Worm (Caenorhabditis elegans) whole organism, L4 larva: Measurements from ENCODE around the gene Y26G10.1.
A peak's percentile ranks its signal among the peaks of the same experiment; 100 is the strongest.

Source experiments
- F10B5.3 ChIP-seq: sonication (generic microtip); optimal IDR thresholded peaks from 2 replicates; lab custom pipeline; 2016; ENCODE audit warnings: mild to moderate bottlenecking, missing genetic modification characterization, missing compliant biosample characterization
- F37D6.2 ChIP-seq: sonication (generic microtip); optimal IDR thresholded peaks from 2 replicates; lab custom pipeline; 2016; ENCODE audit warnings: mild to moderate bottlenecking, missing genetic modification characterization, missing compliant biosample characterization
- T20F7.1 ChIP-seq: fragments of 200-800 bp; sonication (Bioruptor generic); optimal IDR thresholded peaks from 2 replicates; lab custom pipeline; 2018; ENCODE audit warnings: mild to moderate bottlenecking, missing genetic modification characterization, missing compliant biosample characterization
- T26A8.4 ChIP-seq: fragments of 200-800 bp; sonication (Bioruptor generic); IDR thresholded peaks from 2 replicates; pipeline ENCODE4 v1.3.6; 2022; ENCODE audit warnings: missing genetic modification characterization, missing compliant biosample characterization
- Y105C5A.15 ChIP-seq: fragments of 200-800 bp; sonication (Bioruptor generic); IDR thresholded peaks from 2 replicates; pipeline ENCODE4 v1.3.6; 2022; ENCODE audit warnings: missing genetic modification characterization, missing compliant biosample characterization
- Y48G9A.11 ChIP-seq: fragments of 200-800 bp; sonication (Bioruptor generic); IDR thresholded peaks from 2 replicates; pipeline ENCODE4 v1.3.6; 2022; ENCODE audit warnings: missing genetic modification reagents, missing genetic modification characterization, missing compliant biosample characterization
- Y5F2A.4 ChIP-seq: fragments of 200-800 bp; sonication (Bioruptor generic); optimal IDR thresholded peaks from 2 replicates; lab custom pipeline; 2018; ENCODE audit warnings: mild to moderate bottlenecking, missing genetic modification characterization, missing compliant biosample characterization
- ZK337.2 ChIP-seq: fragments of 200-800 bp; sonication (Bioruptor generic); IDR thresholded peaks from 2 replicates; pipeline ENCODE4 v1.3.6; 2022; ENCODE audit warnings: missing genetic modification reagents, missing genetic modification characterization, missing compliant biosample characterization
- ceh-62 ChIP-seq: sonication (generic microtip); optimal IDR thresholded peaks from 2 replicates; lab custom pipeline; 2017; ENCODE audit warnings: missing biosample characterization, missing genetic modification characterization
- ceh-82 ChIP-seq: sonication (generic microtip); optimal IDR thresholded peaks from 2 replicates; lab custom pipeline; 2017; ENCODE audit warnings: missing biosample characterization, missing genetic modification characterization
- daf-8 ChIP-seq: fragments of 200-800 bp; sonication (Bioruptor generic); IDR thresholded peaks from 2 replicates; pipeline ENCODE4 v1.3.6; 2022; ENCODE audit warnings: missing genetic modification characterization, missing compliant biosample characterization
- dpl-1 ChIP-seq: fragments of 150-350 bp; optimal IDR thresholded peaks from 2 replicates; lab custom pipeline; 2014; ENCODE audit warnings: missing biosample characterization, missing genetic modification reagents, missing genetic modification characterization
- fkh-10 ChIP-seq: fragments of 150-350 bp; optimal IDR thresholded peaks from 2 replicates; lab custom pipeline; 2014; ENCODE audit warnings: missing biosample characterization, missing genetic modification reagents, missing genetic modification characterization
- fos-1 ChIP-seq: fragments of 150-350 bp; optimal IDR thresholded peaks from 2 replicates; lab custom pipeline; 2014; ENCODE audit warnings: missing biosample characterization, missing genetic modification characterization
- hif-1 ChIP-seq, 2 experiments: sonication (generic microtip); optimal IDR thresholded peaks; 2 replicates each; lab custom pipeline; 2016 to 2017; ENCODE audit warnings: missing compliant biosample characterization in 2 of 2, missing genetic modification characterization in 2 of 2, missing genetic modification reagents in 2 of 2, missing genotype in 2 of 2, mild to moderate bottlenecking in 1 of 2
- hlh-11 ChIP-seq: fragments of 200-800 bp; sonication (Bioruptor generic); optimal IDR thresholded peaks from 2 replicates; lab custom pipeline; 2018; ENCODE audit warnings: mild to moderate bottlenecking, missing genetic modification characterization, missing compliant biosample characterization
- lin-1 ChIP-seq: fragments of 200-800 bp; sonication (Bioruptor generic); IDR thresholded peaks from 2 replicates; pipeline ENCODE4 v1.3.6; 2022; ENCODE audit warnings: missing genetic modification reagents, missing genetic modification characterization, missing compliant biosample characterization
- lin-15B ChIP-seq: fragments of 150-350 bp; sonication (generic microtip); optimal IDR thresholded peaks from 3 replicates; lab custom pipeline; 2014; ENCODE audit warnings: missing biosample characterization, missing genetic modification characterization
- lin-39 ChIP-seq: fragments of 150-350 bp; optimal IDR thresholded peaks from 2 replicates; lab custom pipeline; 2014; ENCODE audit warnings: missing biosample characterization, missing genetic modification reagents, missing genetic modification characterization
- mxl-2 ChIP-seq: fragments of 200-800 bp; sonication (Bioruptor generic); conservative IDR thresholded peaks from 2 replicates; pipeline ENCODE4 v1.3.6; 2022; ENCODE audit warnings: missing genetic modification reagents, missing genetic modification characterization, missing compliant biosample characterization
- mxl-3 ChIP-seq: fragments of 200-800 bp; sonication (Bioruptor generic); optimal IDR thresholded peaks from 2 replicates; lab custom pipeline; 2018; ENCODE audit warnings: mild to moderate bottlenecking, missing genetic modification characterization, missing compliant biosample characterization
- nhr-28 ChIP-seq: fragments of 150-350 bp; optimal IDR thresholded peaks from 2 replicates; lab custom pipeline; 2014; ENCODE audit warnings: missing biosample characterization, missing genetic modification characterization
- nhr-42 ChIP-seq: fragments of 200-800 bp; sonication (Bioruptor generic); IDR thresholded peaks from 2 replicates; pipeline ENCODE4 v1.3.6; 2022; ENCODE audit warnings: missing genetic modification characterization, missing compliant biosample characterization
- nhr-48 ChIP-seq: sonication (generic microtip); optimal IDR thresholded peaks from 2 replicates; lab custom pipeline; 2016; ENCODE audit warnings: mild to moderate bottlenecking, missing genetic modification characterization, missing compliant biosample characterization
- nhr-77 ChIP-seq: fragments of 150-350 bp; optimal IDR thresholded peaks from 2 replicates; lab custom pipeline; 2014; ENCODE audit warnings: missing biosample characterization, missing genetic modification characterization
- saeg-2 ChIP-seq: fragments of 200-800 bp; sonication (Bioruptor generic); IDR thresholded peaks from 2 replicates; pipeline ENCODE4 v1.3.6; 2022; ENCODE audit warnings: missing genetic modification reagents, missing genetic modification characterization, missing compliant biosample characterization
- set-16 ChIP-seq: fragments of 200-800 bp; sonication (Bioruptor generic); IDR thresholded peaks from 2 replicates; pipeline ENCODE4 v1.3.6; 2022; ENCODE audit warnings: missing genetic modification reagents, missing genetic modification characterization, missing compliant biosample characterization
- skn-1 ChIP-seq: fragments of 150-350 bp; optimal IDR thresholded peaks from 2 replicates; lab custom pipeline; 2014; ENCODE audit warnings: missing biosample characterization, missing genetic modification characterization
- snpc-4 ChIP-seq: fragments of 150-350 bp; optimal IDR thresholded peaks from 2 replicates; lab custom pipeline; 2014; ENCODE audit warnings: missing biosample characterization, missing genetic modification characterization
- unc-130 ChIP-seq: sonication (generic microtip); optimal IDR thresholded peaks from 2 replicates; lab custom pipeline; 2016; ENCODE audit warnings: missing genetic modification reagents, missing genetic modification characterization, missing compliant biosample characterization
- unc-62 ChIP-seq, 3 experiments: fragments of 150-350 bp in 1 of 3; sonication (generic microtip); optimal IDR thresholded peaks in 2 of 3; peaks in 1 of 3; 1 replicate in 1 of 3; 2 replicates in 2 of 3; lab custom pipeline; 2014 to 2017; ENCODE audit warnings: missing biosample characterization in 3 of 3, missing genetic modification characterization in 3 of 3, missing genetic modification reagents in 3 of 3, missing genotype in 1 of 3
- vab-7 ChIP-seq: fragments of 200-800 bp; sonication (Bioruptor generic); IDR thresholded peaks from 2 replicates; pipeline ENCODE4 v1.3.6; 2022; ENCODE audit warnings: missing genetic modification reagents, missing genetic modification characterization, missing compliant biosample characterization
- zfp-3 ChIP-seq: fragments of 200-800 bp; sonication (Bioruptor generic); conservative IDR thresholded peaks from 2 replicates; pipeline ENCODE4 v1.3.6; 2022; ENCODE audit warnings: missing genetic modification reagents, missing genetic modification characterization, missing compliant biosample characterization
- ztf-11 ChIP-seq: fragments of 150-350 bp; optimal IDR thresholded peaks from 2 replicates; lab custom pipeline; 2014; ENCODE audit warnings: missing biosample characterization, missing genetic modification characterization
- ztf-7 ChIP-seq: fragments of 150-350 bp; optimal IDR thresholded peaks from 2 replicates; lab custom pipeline; 2014; ENCODE audit warnings: missing biosample characterization, missing genetic modification characterization

Y26G10.1 gene

DNA sequence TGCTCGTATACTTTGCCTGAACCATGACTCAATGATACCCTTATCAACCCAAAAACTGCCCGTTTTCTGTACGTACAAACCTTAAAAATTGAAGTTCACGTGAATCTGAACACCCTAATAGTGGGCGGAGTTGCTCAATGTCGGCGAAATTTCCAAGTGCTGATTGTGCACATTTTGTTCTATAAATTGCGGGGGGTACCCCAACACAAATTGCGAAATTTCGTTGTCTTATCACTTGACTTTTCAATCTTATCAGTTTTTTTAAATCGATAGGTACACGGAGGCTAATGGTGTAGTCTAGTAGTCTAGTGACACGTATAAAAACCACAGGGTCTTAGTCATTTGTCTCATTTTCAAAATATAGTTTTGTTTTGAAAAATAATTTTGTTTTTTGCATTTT, 36.5 kb downstream of the Y26G10.1 start, which contains the start of gene fbxa-108 (continued):
- TF ChIP-seq lin-15B (tag; lab: Kevin White, UChicago) (no peak), lin-1 (peak; percentile 75), fos-1 (tag; lab: Kevin White, UChicago) (no peak), F37D6.2 (tag; lab: Kevin White, UChicago) (no peak), unc-62 (GFP tag; optimal IDR thresholded peaks at IDR 0.05 in 1 of 2; lab: Kevin White, UChicago) (no peak), unc-62 (tag; optimal IDR thresholded peaks at IDR 0.05; lab: Kevin White, UChicago) (no peak), nhr-28 (tag; lab: Kevin White, UChicago) (peak; percentile 94), T26A8.4 (GFP tag; lab: Robert Waterston, UW) (no peak), nhr-48 (tag; lab: Kevin White, UChicago) (peak; percentile 91), F10B5.3 (tag; lab: Kevin White, UChicago) (no peak), unc-130 (GFP tag; lab: Kevin White, UChicago) (no peak)

DNA sequence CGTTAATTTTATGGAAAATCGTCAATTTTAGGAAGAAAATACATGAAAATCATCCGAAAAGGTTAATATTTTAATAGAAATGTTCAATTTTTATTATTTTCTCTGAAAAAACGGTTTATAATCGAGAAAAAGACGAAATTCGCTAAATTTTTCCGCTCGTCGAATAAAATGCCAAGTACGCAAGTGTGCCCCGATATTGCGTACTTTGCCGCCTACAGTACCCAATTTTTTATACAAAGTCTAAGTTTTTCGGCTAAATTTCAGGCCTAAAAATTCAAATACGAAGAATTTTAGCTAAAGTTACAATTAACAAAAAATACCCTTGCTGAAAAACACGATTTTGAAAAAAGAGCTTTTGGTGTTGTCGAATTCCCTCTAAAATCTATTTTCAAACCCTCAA, 36.9 kb downstream of the Y26G10.1 start:
- no peak for TF ChIP-seq Y105C5A.15 (GFP tag; lab: Robert Waterston, UW)
- no peak for TF ChIP-seq T20F7.1 (GFP tag; lab: Kevin White, UChicago)
- no peak for TF ChIP-seq Y5F2A.4 (GFP tag; lab: Kevin White, UChicago)

DNA sequence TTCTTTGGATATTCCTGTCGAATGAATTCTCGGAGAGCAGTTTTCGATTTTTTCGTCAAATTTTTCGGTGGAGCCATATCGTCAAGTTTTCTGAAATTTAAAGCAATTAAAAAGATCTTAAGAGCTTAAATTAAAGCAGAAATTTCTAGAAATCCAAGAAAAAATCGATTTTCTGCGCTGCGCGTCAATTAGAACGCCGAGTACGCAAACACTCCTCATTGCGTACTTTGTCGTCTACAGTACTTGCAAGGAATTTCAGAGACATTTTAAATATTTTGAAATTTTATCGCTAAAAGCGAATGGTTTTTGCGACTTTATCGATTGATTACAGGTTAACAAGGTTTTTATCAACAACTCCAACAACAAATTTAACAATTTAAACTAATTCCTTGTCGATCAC, 40.5 kb downstream of the Y26G10.1 start:
- TF ChIP-seq lin-1 (no peak), ztf-7 (tag; lab: Kevin White, UChicago) (no peak), ceh-62 (tag; lab: Kevin White, UChicago) (no peak), saeg-2 (GFP tag; lab: Robert Waterston, UW) (no peak), T26A8.4 (GFP tag; lab: Robert Waterston, UW) (no peak), mxl-2 (GFP tag; lab: Robert Waterston, UW) (no peak), ZK337.2 (GFP tag; lab: Robert Waterston, UW) (no peak), ztf-11 (tag; lab: Kevin White, UChicago) (no peak), nhr-77 (no peak), vab-7 (GFP tag; lab: Robert Waterston, UW) (no peak), snpc-4 (tag; lab: Kevin White, UChicago) (no peak), hlh-11 (tag; lab: Kevin White, UChicago) (no peak), Y48G9A.11 (GFP tag; lab: Robert Waterston, UW) (no peak), F10B5.3 (tag; lab: Kevin White, UChicago) (no peak), set-16 (GFP tag; lab: Robert Waterston, UW) (no peak), zfp-3 (GFP tag; lab: Robert Waterston, UW) (no peak), hif-1 (tag; optimal IDR thresholded peaks at IDR 0.05; lab: Kevin White, UChicago) (no peak)
- TF ChIP-seq, all 104 proteins: peak for 0

DNA sequence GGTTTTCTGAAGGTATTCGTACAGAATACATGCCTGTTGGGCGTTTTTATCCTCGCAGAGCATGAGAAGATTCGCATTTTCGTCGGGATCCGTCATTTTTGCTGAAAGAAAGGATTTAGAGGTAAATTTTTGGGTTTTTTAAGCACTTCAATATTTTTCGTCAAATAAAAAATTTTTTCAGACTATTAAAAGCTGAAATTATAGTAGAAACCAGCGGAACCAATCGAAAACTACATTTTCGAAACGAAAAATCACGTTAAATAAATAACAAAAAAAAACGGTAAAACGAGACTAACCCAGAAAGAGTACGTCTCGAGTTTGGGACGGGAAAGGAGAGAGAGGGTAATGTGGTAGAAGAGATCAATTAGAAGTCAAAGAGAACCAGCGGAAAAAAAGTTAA, 45.3 kb downstream of the Y26G10.1 start, which contains the start of gene fbxa-192:
Gene fbxa-192, minus strand, starts transcription at position 101 of the 400 bp plus-strand sequence.
- no peak for TF ChIP-seq nhr-42 (GFP tag; lab: Robert Waterston, UW)
- TF ChIP-seq F10B5.3 (tag; lab: Kevin White, UChicago): no peak
- no peak for TF ChIP-seq skn-1 (tag; lab: Kevin White, UChicago)
- TF ChIP-seq daf-8 (GFP tag; lab: Robert Waterston, UW): no peak
- no peak for TF ChIP-seq lin-39 (tag; lab: Kevin White, UChicago)
- no peak for TF ChIP-seq dpl-1 (GFP tag; lab: Kevin White, UChicago)
- no peak for TF ChIP-seq F37D6.2 (tag; lab: Kevin White, UChicago)
- TF ChIP-seq fkh-10: no peak
- TF ChIP-seq unc-130 (GFP tag; lab: Kevin White, UChicago): no peak
- no peak for TF ChIP-seq ceh-82 (tag; lab: Kevin White, UChicago)
- TF ChIP-seq nhr-77: no peak
- TF ChIP-seq mxl-3 (GFP tag; lab: Kevin White, UChicago): no peak
